Fruit fly (Drosophila melanogaster) whole organism, pupa: Measurements from ENCODE around the gene CG9121.

Experiments used
- CG12605 ChIP-seq: fragments of 200-800 bp; sonication (Bioruptor generic); IDR thresholded peaks from 2 replicates; pipeline ENCODE4 v1.3.6; 2022; ENCODE audit warnings: missing biosample characterization, missing genetic modification characterization
- CG4496 ChIP-seq: fragments of 200-800 bp; sonication (Bioruptor generic); IDR thresholded peaks from 3 replicates; pipeline ENCODE4 v1.3.6; 2022; ENCODE audit warnings: missing biosample characterization, missing genetic modification characterization
- CG8301 ChIP-seq: fragments of 200-800 bp; sonication (Bioruptor generic); optimal IDR thresholded peaks from 2 replicates; lab custom pipeline; 2018; ENCODE audit warnings: missing biosample characterization, mild to moderate bottlenecking, missing genetic modification characterization
- Snoo ChIP-seq: fragments of 200-800 bp; sonication (Bioruptor generic); optimal IDR thresholded peaks from 3 replicates; lab custom pipeline; 2017; ENCODE audit warnings: missing biosample characterization, mild to moderate bottlenecking, missing genetic modification characterization, inconsistent platforms
- rn ChIP-seq: fragments of 200-800 bp; sonication (Bioruptor generic); IDR thresholded peaks from 2 replicates; pipeline ENCODE4 v1.3.6; 2022; ENCODE audit warnings: missing biosample characterization, missing genetic modification characterization

DNA sequence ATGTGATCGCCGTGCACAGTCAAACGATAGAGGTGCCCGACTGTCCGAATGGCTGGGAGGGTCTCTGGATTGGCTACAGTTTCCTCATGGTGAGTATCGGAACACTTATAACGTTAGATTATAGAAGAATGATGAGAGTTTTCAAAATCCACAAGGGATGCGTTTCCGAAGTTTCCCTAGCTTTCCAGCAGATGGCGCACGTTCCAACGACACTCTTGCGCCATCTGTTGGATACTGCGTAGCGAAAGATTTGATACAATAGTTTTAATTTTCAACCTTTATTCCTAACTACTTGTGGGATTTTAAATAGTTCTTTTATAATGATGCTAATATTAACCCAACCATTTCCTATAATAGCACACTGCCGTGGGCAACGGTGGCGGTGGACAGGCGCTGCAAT lies 14.7 kb downstream of the CG9121 start:
- no peak for TF ChIP-seq Snoo (tag; lab: Kevin White, UChicago)
- no peak for TF ChIP-seq CG8301
- no peak for TF ChIP-seq CG4496 (GFP tag; lab: Robert Waterston, UW)
- TF ChIP-seq rn (GFP tag; lab: Robert Waterston, UW) = no peak
- no peak for TF ChIP-seq CG12605
